Worm (Caenorhabditis elegans) whole organism, L2 larva: ENCODE results near the gene T07A5.1.

Experiments
- F13H6.1 ChIP-seq: sonication (generic microtip); optimal IDR thresholded peaks from 2 replicates; lab custom pipeline; 2016; ENCODE audit warnings: missing genetic modification characterization, missing compliant biosample characterization
- ZK546.5 ChIP-seq: sonication (generic microtip); optimal IDR thresholded peaks from 2 replicates; lab custom pipeline; 2017; ENCODE audit warnings: missing biosample characterization, missing genetic modification characterization
- aly-2 ChIP-seq: fragments of 150-350 bp; optimal IDR thresholded peaks from 2 replicates; lab custom pipeline; 2014; ENCODE audit warnings: missing biosample characterization, missing genetic modification characterization
- ama-1 ChIP-seq: fragments of 150-350 bp; optimal IDR thresholded peaks from 2 replicates; lab custom pipeline; 2018; ENCODE audit warnings: inconsistent platforms
- blmp-1 ChIP-seq: sonication (generic microtip); optimal IDR thresholded peaks from 2 replicates; lab custom pipeline; 2017; ENCODE audit warnings: missing genetic modification characterization, mild to moderate bottlenecking, missing compliant biosample characterization, antibody characterized with exemption, moderate library complexity; ENCODE audit not compliant: insufficient read depth
- crh-2 ChIP-seq: sonication (generic microtip); optimal IDR thresholded peaks from 2 replicates; lab custom pipeline; 2017; ENCODE audit warnings: missing biosample characterization, missing genetic modification characterization
- elt-1 ChIP-seq: fragments of 150-350 bp; optimal IDR thresholded peaks from 2 replicates; lab custom pipeline; 2014; ENCODE audit warnings: missing biosample characterization, missing genetic modification characterization
- fos-1 ChIP-seq: fragments of 150-350 bp; optimal IDR thresholded peaks from 2 replicates; lab custom pipeline; 2014; ENCODE audit warnings: missing biosample characterization, missing genetic modification characterization
- lin-11 ChIP-seq: fragments of 150-350 bp; sonication (generic microtip); optimal IDR thresholded peaks from 2 replicates; lab custom pipeline; 2014; ENCODE audit warnings: missing biosample characterization, missing genetic modification characterization, inconsistent platforms, mixed read lengths
- lin-13 ChIP-seq: fragments of 150-350 bp; optimal IDR thresholded peaks from 2 replicates; lab custom pipeline; 2014; ENCODE audit warnings: missing biosample characterization, missing genetic modification reagents, missing genetic modification characterization
- lin-39 ChIP-seq: fragments of 150-350 bp; optimal IDR thresholded peaks from 2 replicates; lab custom pipeline; 2014; ENCODE audit warnings: missing biosample characterization, missing genetic modification reagents, missing genetic modification characterization
- lsy-2 ChIP-seq, 2 experiments: fragments of 150-350 bp in 1 of 2; sonication (generic microtip) in 1 of 2; optimal IDR thresholded peaks; 2 replicates each; lab custom pipeline; 2014 to 2017; ENCODE audit warnings: missing biosample characterization in 2 of 2, missing genetic modification characterization in 2 of 2
- mab-5 ChIP-seq: fragments of 150-350 bp; optimal IDR thresholded peaks from 2 replicates; lab custom pipeline; 2014; ENCODE audit warnings: missing biosample characterization, missing genetic modification characterization
- mbf-1 ChIP-seq: sonication (generic microtip); optimal IDR thresholded peaks from 2 replicates; lab custom pipeline; 2017; ENCODE audit warnings: missing biosample characterization, missing genetic modification characterization
- mdl-1 ChIP-seq, 2 experiments: fragments of 150-350 bp in 1 of 2; sonication (generic microtip) in 1 of 2; optimal IDR thresholded peaks; 2 replicates each; lab custom pipeline; 2017; ENCODE audit warnings: missing biosample characterization in 2 of 2, missing genetic modification characterization in 2 of 2
- nhr-10 ChIP-seq: sonication (generic microtip); optimal IDR thresholded peaks from 2 replicates; lab custom pipeline; 2017; ENCODE audit warnings: missing biosample characterization, missing genetic modification characterization
- nhr-11 ChIP-seq: fragments of 150-350 bp; optimal IDR thresholded peaks from 2 replicates; lab custom pipeline; 2014; ENCODE audit warnings: missing biosample characterization, missing genetic modification characterization
- nhr-12 ChIP-seq: fragments of 150-350 bp; optimal IDR thresholded peaks from 2 replicates; lab custom pipeline; 2014; ENCODE audit warnings: missing biosample characterization, missing genetic modification characterization
- nhr-129 ChIP-seq: fragments of 150-350 bp; optimal IDR thresholded peaks from 2 replicates; lab custom pipeline; 2014; ENCODE audit warnings: missing biosample characterization, missing genetic modification characterization
- nhr-25 ChIP-seq: fragments of 150-350 bp; sonication (generic microtip); optimal IDR thresholded peaks from 3 replicates; lab custom pipeline; 2014; ENCODE audit warnings: missing biosample characterization, missing genetic modification characterization
- nhr-6 ChIP-seq: fragments of 150-350 bp; optimal IDR thresholded peaks from 2 replicates; lab custom pipeline; 2014; ENCODE audit warnings: missing biosample characterization, missing genetic modification characterization
- peb-1 ChIP-seq: fragments of 150-350 bp; optimal IDR thresholded peaks from 2 replicates; lab custom pipeline; 2014; ENCODE audit warnings: missing biosample characterization, missing genetic modification characterization
- sem-4 ChIP-seq: fragments of 150-350 bp; optimal IDR thresholded peaks from 2 replicates; lab custom pipeline; 2014; ENCODE audit warnings: missing biosample characterization, missing genetic modification reagents, missing genetic modification characterization
- skn-1 ChIP-seq: sonication (generic microtip); optimal IDR thresholded peaks from 2 replicates; lab custom pipeline; 2017; ENCODE audit warnings: missing biosample characterization, missing genetic modification characterization
- sma-3 ChIP-seq: sonication (generic microtip); optimal IDR thresholded peaks from 2 replicates; lab custom pipeline; 2016; ENCODE audit warnings: missing genetic modification reagents, missing genetic modification characterization, missing compliant biosample characterization
- snpc-4 ChIP-seq: fragments of 150-350 bp; optimal IDR thresholded peaks from 2 replicates; lab custom pipeline; 2014; ENCODE audit warnings: missing biosample characterization, missing genetic modification characterization
- unc-39 ChIP-seq: fragments of 150-350 bp; optimal IDR thresholded peaks from 2 replicates; lab custom pipeline; 2014; ENCODE audit warnings: missing biosample characterization, missing genetic modification characterization
- unc-55 ChIP-seq: fragments of 150-350 bp; sonication (generic microtip); optimal IDR thresholded peaks from 3 replicates; lab custom pipeline; 2014; ENCODE audit warnings: missing biosample characterization, missing genetic modification reagents, missing genetic modification characterization
- zag-1 ChIP-seq: fragments of 150-350 bp; optimal IDR thresholded peaks from 2 replicates; lab custom pipeline; 2014; ENCODE audit warnings: missing biosample characterization, missing genetic modification characterization
- ztf-1 ChIP-seq: fragments of 200-800 bp; sonication (Bioruptor generic); conservative IDR thresholded peaks from 2 replicates; pipeline ENCODE4 v1.3.6; 2022; ENCODE audit warnings: missing genetic modification characterization, missing compliant biosample characterization
- ztf-11 ChIP-seq: sonication (generic microtip); optimal IDR thresholded peaks from 2 replicates; lab custom pipeline; 2017; ENCODE audit warnings: missing biosample characterization, missing genetic modification characterization

T07A5.1 gene

DNA sequence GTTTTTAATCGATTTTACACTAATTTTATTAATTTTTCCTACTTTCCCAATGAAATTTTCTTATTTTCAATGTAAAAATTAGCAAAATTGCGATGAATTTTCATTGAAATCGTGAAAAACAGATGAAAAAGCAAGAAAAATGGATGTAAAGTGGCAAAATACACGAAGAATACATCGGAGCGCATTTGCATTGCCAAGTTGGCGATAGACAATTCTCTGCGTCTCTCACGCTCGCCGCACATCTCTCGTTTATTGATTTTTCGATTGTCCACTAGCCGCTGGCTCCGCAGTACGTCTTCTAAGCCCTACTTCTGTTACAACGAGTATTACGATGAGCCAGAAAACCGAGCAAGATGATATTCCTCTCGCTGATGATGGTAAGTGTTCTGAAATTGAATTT is 12.8 kb upstream of the T07A5.1 start, which contains the start of gene unc-69 (continued):
- no peak for TF ChIP-seq ztf-1
- peak; percentile 96 for TF ChIP-seq crh-2 (tag; lab: Kevin White, UChicago)
- no peak for TF ChIP-seq lin-39
- TF ChIP-seq lin-11 (tag; lab: Kevin White, UChicago) = peak; percentile 17
- TF ChIP-seq nhr-129 = peak; percentile 65
- no peak for TF ChIP-seq ztf-11 (tag; lab: Kevin White, UChicago)
- no peak for TF ChIP-seq nhr-10 (tag; lab: Kevin White, UChicago)
- TF ChIP-seq sma-3 = no peak
- no peak for TF ChIP-seq nhr-12 (tag; lab: Kevin White, UChicago)
- no peak for TF ChIP-seq unc-39 (tag; lab: Kevin White, UChicago)

DNA sequence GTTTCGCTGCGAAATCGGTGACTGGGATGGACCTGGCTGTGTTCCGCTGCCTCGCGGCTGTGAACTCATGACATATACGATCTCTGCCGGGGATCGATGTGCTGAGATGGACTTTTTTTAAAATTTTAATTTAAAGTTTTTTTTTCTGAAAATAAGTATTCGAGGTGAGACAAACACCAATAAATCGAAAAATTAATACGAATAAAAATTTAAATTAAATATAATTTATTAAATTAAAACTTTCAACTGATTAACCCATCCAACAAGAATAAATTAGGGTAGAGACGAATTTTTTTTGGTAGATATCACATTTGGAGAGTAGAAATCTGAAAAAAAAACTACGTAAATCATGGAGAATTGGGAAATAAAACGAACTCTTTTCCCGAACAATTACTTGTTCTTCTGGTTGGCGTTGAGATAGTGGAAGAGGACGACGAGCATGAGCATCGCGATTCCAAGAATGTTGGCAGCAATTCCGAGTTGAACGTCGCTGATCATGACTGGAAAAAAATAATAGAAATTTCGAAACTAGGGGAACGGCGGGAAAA is 12.1 kb upstream of the T07A5.1 start, which contains the start of the genes unc-50 and ostf-4:
Gene unc-50, minus strand, starts transcription at position 101 of the 548 bp plus-strand sequence.
Gene ostf-4, minus strand, starts transcription at position 498 of the 548 bp plus-strand sequence.
- TF ChIP-seq nhr-6 (tag; lab: Kevin White, UChicago) = no peak
- no peak for TF ChIP-seq nhr-10 (tag; lab: Kevin White, UChicago)
- no peak for TF ChIP-seq lsy-2 (tag; optimal IDR thresholded peaks at IDR 0.05; lab: Kevin White, UChicago)
- TF ChIP-seq lin-39 = no peak

DNA sequence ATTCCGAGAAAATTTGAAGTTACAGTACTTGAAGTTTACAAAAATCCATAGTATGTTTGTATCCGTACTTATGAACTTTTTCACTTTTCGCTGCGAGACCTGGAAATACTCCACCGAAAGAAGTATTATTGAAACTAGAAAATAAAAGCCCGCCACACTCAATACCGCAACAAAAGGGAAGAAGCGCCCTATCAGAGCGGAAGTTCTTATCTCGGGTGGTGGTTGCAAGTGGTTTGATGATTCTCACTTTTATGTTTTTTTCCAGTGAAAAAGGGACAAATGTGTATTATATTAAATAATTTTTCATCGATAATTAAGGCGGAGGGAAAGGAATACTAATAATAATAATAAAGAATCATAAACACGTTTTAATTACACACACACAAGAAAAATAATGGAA is 8.2 kb upstream of the T07A5.1 start:
- TF ChIP-seq fos-1 (peak; percentile 75), blmp-1 (tag; lab: Kevin White, UChicago) (no peak)
- TF ChIP-seq, all 48 proteins: peak for 1

- TF ChIP-seq ZK546.5 (tag; lab: Kevin White, UChicago) = no peak
- no peak for TF ChIP-seq sem-4 (tag; lab: Kevin White, UChicago)
- no peak for TF ChIP-seq nhr-25 (tag; lab: Kevin White, UChicago)
- TF ChIP-seq mab-5 (tag; lab: Kevin White, UChicago) = no peak
- no peak for TF ChIP-seq elt-1 (tag; lab: Kevin White, UChicago)
- TF ChIP-seq aly-2 = no peak
- no peak for TF ChIP-seq skn-1
- no peak for TF ChIP-seq crh-2 (tag; lab: Kevin White, UChicago)
- no peak for TF ChIP-seq lin-13
- no peak for TF ChIP-seq nhr-6 (tag; lab: Kevin White, UChicago)
- TF ChIP-seq mbf-1 (tag; lab: Kevin White, UChicago) = no peak
Measured at ce11 chrIII:10311016-10311415, 5.0 kb upstream of the T07A5.1 start, which contains the start of gene T07A5.7. TSS of gene T07A5.7 (minus strand) at chrIII:10311116.

- peak; percentile 94 for TF ChIP-seq fos-1
- no peak for TF ChIP-seq unc-55 (GFP tag; lab: Kevin White, UChicago)
Measured at ce11 chrIII:10305295-10305694, 702 bp downstream of the T07A5.1 start.

ce11 chrIII:10300078-10300477 is 5.9 kb downstream of the T07A5.1 start, which contains the start of gene vglu-3:
TSS of gene vglu-3 (plus strand) at chrIII:10300378.
- TF ChIP-seq crh-2 (tag; lab: Kevin White, UChicago) (no peak), nhr-11 (tag; lab: Kevin White, UChicago) (no peak), snpc-4 (tag; lab: Kevin White, UChicago) (no peak), lin-13 (no peak), nhr-25 (tag; lab: Kevin White, UChicago) (no peak), mdl-1 (tag; optimal IDR thresholded peaks at IDR 0.05; lab: Kevin White, UChicago) (no peak), nhr-6 (tag; lab: Kevin White, UChicago) (no peak), zag-1 (tag; lab: Kevin White, UChicago) (no peak), sma-3 (no peak), F13H6.1 (tag; lab: Kevin White, UChicago) (no peak), unc-55 (GFP tag; lab: Kevin White, UChicago) (no peak), ama-1 (lab: Kevin White, UChicago) (no peak), peb-1 (tag; lab: Kevin White, UChicago) (no peak), lsy-2 (tag; optimal IDR thresholded peaks at IDR 0.05; lab: Kevin White, UChicago) (no peak)
- TF ChIP-seq, all 48 proteins: peak for 0
